Fruit fly (Drosophila melanogaster): ENCODE measurements around the gene MED30.

MED30 gene

dm6 chr3L:614751-615424, 39.0 kb downstream of the MED30 start (continued):
- TF ChIP-seq cato (GFP tag; optimal IDR thresholded peaks at IDR 0.05; ENCODE audit: borderline replicate concordance) (no peak), Awh (GFP tag; IDR thresholded peaks at IDR 0.05) (peak; percentile 77), hbn (GFP tag; IDR thresholded peaks at IDR 0.05; ENCODE audit: partially characterized antibody) (no peak), lov (optimal IDR thresholded peaks at IDR 0.05) (no peak), lov (GFP tag; IDR thresholded peaks at IDR 0.05) (0 out of 3 replicates have a peak, but pooled peaks have one; percentile 14), CG7786 (GFP tag; optimal IDR thresholded peaks at IDR 0.05) (no peak), bcd (GFP tag; optimal IDR thresholded peaks at IDR 0.05) (peak; percentile 7), CG12071 (GFP tag; optimal IDR thresholded peaks at IDR 0.05) (peak; percentile 55), CG2678 (tag; optimal IDR thresholded peaks at IDR 0.05) (peak; percentile 21), CG8765 (GFP tag; IDR thresholded peaks at IDR 0.05) (no peak), p53 (GFP tag; optimal IDR thresholded peaks at IDR 0.05) (no peak), amos (GFP tag; IDR thresholded peaks at IDR 0.05; ENCODE audit: partially characterized antibody) (no peak), NFAT (GFP tag; IDR thresholded peaks at IDR 0.05) (0 out of 2 replicates have a peak, but pooled peaks have one; percentile 9), Fer2 (tag; optimal IDR thresholded peaks at IDR 0.05) (no peak), CG11723 (GFP tag; optimal IDR thresholded peaks at IDR 0.05) (peak; percentile 16), CG31224 (GFP tag; IDR thresholded peaks at IDR 0.05) (no peak), Vsx1 (GFP tag; optimal IDR thresholded peaks at IDR 0.05) (peak; percentile 51), CG13775 (GFP tag; optimal IDR thresholded peaks at IDR 0.05) (no peak), Nf-YC (tag; optimal IDR thresholded peaks at IDR 0.05) (no peak), CG9609 (GFP tag; optimal IDR thresholded peaks at IDR 0.05) (no peak), Ssrp (tag; optimal IDR thresholded peaks at IDR 0.05) (no peak), Hmx (GFP tag; optimal IDR thresholded peaks at IDR 0.05) (no peak), gcm2 (GFP tag; optimal IDR thresholded peaks at IDR 0.05) (no peak), toy (GFP tag; IDR thresholded peaks at IDR 0.05) (0 out of 2 replicates have a peak, but pooled peaks have one; percentile 34), CG7271 (tag; optimal IDR thresholded peaks at IDR 0.05) (no peak), bowl (GFP tag; IDR thresholded peaks at IDR 0.05) (no peak), CHES-1-like (GFP tag; optimal IDR thresholded peaks at IDR 0.05) (no peak), ash1 (GFP tag; optimal IDR thresholded peaks at IDR 0.05) (no peak), Ets65A (GFP tag) (no peak), CG11696 (GFP tag; IDR thresholded peaks at IDR 0.05) (no peak), CG2889 (GFP tag; IDR thresholded peaks at IDR 0.05) (no peak), zf30C (GFP tag; optimal IDR thresholded peaks at IDR 0.05) (no peak), Taf1 (GFP tag; IDR thresholded peaks at IDR 0.05) (no peak), ttk (GFP tag; IDR thresholded peaks at IDR 0.05) (peak; percentile 62), D (optimal IDR thresholded peaks at IDR 0.05) (no peak), D (GFP tag; optimal IDR thresholded peaks at IDR 0.05) (no peak), fd3F (GFP tag; optimal IDR thresholded peaks at IDR 0.05) (no peak), vfl (GFP tag; optimal IDR thresholded peaks at IDR 0.05) (no peak), shn (GFP tag; optimal IDR thresholded peaks at IDR 0.05) (no peak), sim (GFP tag; IDR thresholded peaks at IDR 0.05) (peak; percentile 47; the same call in 1 of the 2 replicates), lbe (GFP tag; optimal IDR thresholded peaks at IDR 0.05) (no peak), Nf-YB (GFP tag; optimal IDR thresholded peaks at IDR 0.05) (peak; percentile 22), CG3995 (GFP tag; optimal IDR thresholded peaks at IDR 0.05) (no peak), Lhr (GFP tag; optimal IDR thresholded peaks at IDR 0.05) (peak; percentile 4), Optix (GFP tag; IDR thresholded peaks at IDR 0.05) (peak; percentile 39; the same call in 1 of the 3 replicates), ara (GFP tag; IDR thresholded peaks at IDR 0.05) (peak; percentile 47; the same call in 1 of the 2 replicates), CG17359 (tag; optimal IDR thresholded peaks at IDR 0.05) (peak; percentile 51), jigr1 (GFP tag; IDR thresholded peaks at IDR 0.05) (no peak), CG3281 (GFP tag; optimal IDR thresholded peaks at IDR 0.05) (no peak), fd102C (GFP tag; optimal IDR thresholded peaks at IDR 0.05) (peak; percentile 24), CG15601 (tag; optimal IDR thresholded peaks at IDR 0.05) (no peak)

Measured in whole organism, embryonic.